Worm (Caenorhabditis elegans): Measurements from ENCODE around the gene ZK757.10.

ce11 chrIII:9851547-9851946 is 25.5 kb upstream of the ZK757.10 start, which contains the start of gene K11H3.3:
- no peak for TF ChIP-seq hmg-4 (GFP tag; optimal IDR thresholded peaks at IDR 0.05)
- no peak for TF ChIP-seq ama-1 (optimal IDR thresholded peaks at IDR 0.05)
- no peak for TF ChIP-seq pes-1 (GFP tag; IDR thresholded peaks at IDR 0.05)
- no peak for TF ChIP-seq hmbx-1 (tag; optimal IDR thresholded peaks at IDR 0.05)
- no peak for TF ChIP-seq hnd-1 (tag; optimal IDR thresholded peaks at IDR 0.05)
- no peak for TF ChIP-seq tra-4 (tag; optimal IDR thresholded peaks at IDR 0.05)
- no peak for TF ChIP-seq tbx-11 (GFP tag; IDR thresholded peaks at IDR 0.05)
- TF ChIP-seq flt-1 (GFP tag; IDR thresholded peaks at IDR 0.05): no peak
